Worm (Caenorhabditis elegans): ENCODE measurements around the gene hmt-1.

DNA sequence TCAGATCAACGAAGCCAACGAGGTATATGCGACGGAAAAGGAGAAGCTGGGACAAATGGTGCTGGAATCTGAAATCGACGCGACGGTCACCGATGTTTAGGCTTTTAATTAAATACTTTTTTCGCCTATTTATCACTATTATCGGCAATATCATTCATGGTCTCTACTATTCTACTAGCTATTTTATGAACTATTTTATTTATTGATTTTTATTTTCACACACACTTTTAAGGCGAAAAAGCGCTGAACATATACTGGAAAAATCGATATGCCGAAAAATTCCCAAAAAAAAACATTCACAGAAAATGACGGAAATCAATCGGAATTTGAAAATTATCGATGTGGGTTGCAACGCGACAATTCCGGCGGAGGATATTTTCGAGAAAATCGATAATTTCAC lies 31.2 kb downstream of the hmt-1 start, which contains the start of gene W09D6.1:
- no peak for TF ChIP-seq pax-3 (tag; optimal IDR thresholded peaks at IDR 0.05)
- no peak for TF ChIP-seq ces-1 (GFP tag; optimal IDR thresholded peaks at IDR 0.05)
- no peak for TF ChIP-seq nhr-12 (tag; optimal IDR thresholded peaks at IDR 0.05)
- TF ChIP-seq fos-1 (tag; optimal IDR thresholded peaks at IDR 0.05) = no peak
- no peak for TF ChIP-seq ceh-63 (GFP tag; optimal IDR thresholded peaks at IDR 0.05)

Measured in whole organism, L1 larva.